Worm (Caenorhabditis elegans) whole organism, early embryonic: ENCODE data around the gene C43D7.4.

Experiments used
- B0310.2 ChIP-seq: sonication (generic microtip); optimal IDR thresholded peaks from 2 replicates; lab custom pipeline; 2016; ENCODE audit warnings: mild to moderate bottlenecking, missing genetic modification characterization, missing compliant biosample characterization
- F13C5.2 ChIP-seq: sonication (generic microtip); optimal IDR thresholded peaks from 2 replicates; lab custom pipeline; 2017; ENCODE audit warnings: mild to moderate bottlenecking, missing genetic modification characterization, inconsistent platforms, missing compliant biosample characterization
- aly-1 ChIP-seq: sonication (generic microtip); optimal IDR thresholded peaks from 2 replicates; lab custom pipeline; 2016; ENCODE audit warnings: missing genetic modification characterization, missing compliant biosample characterization
- ama-1 ChIP-seq: fragments of 150-350 bp; optimal IDR thresholded peaks from 2 replicates; lab custom pipeline; 2014
- ceh-13 ChIP-seq: fragments of 200-800 bp; sonication (Bioruptor generic); optimal IDR thresholded peaks from 2 replicates; lab custom pipeline; 2018; ENCODE audit warnings: mild to moderate bottlenecking, missing genetic modification characterization, missing compliant biosample characterization
- ceh-36 ChIP-seq: sonication (generic microtip); optimal IDR thresholded peaks from 2 replicates; lab custom pipeline; 2016; ENCODE audit warnings: missing genetic modification characterization, inconsistent platforms, missing compliant biosample characterization
- ets-7 ChIP-seq: sonication (generic microtip); optimal IDR thresholded peaks from 2 replicates; lab custom pipeline; 2016; ENCODE audit warnings: missing genotype, missing genetic modification characterization, missing compliant biosample characterization
- flt-1 ChIP-seq: fragments of 200-800 bp; sonication (Bioruptor generic); IDR thresholded peaks from 2 replicates; pipeline ENCODE4 v1.3.6; 2022; ENCODE audit warnings: missing genetic modification characterization, missing compliant biosample characterization
- hmbx-1 ChIP-seq: sonication (generic microtip); optimal IDR thresholded peaks from 2 replicates; lab custom pipeline; 2016; ENCODE audit warnings: mild to moderate bottlenecking, missing genetic modification characterization, missing compliant biosample characterization
- hmg-4 ChIP-seq: fragments of 200-800 bp; sonication (Bioruptor generic); optimal IDR thresholded peaks from 2 replicates; lab custom pipeline; 2018; ENCODE audit warnings: mild to moderate bottlenecking, missing genetic modification characterization, missing compliant biosample characterization
- hnd-1 ChIP-seq: sonication (generic microtip); optimal IDR thresholded peaks from 2 replicates; lab custom pipeline; 2016; ENCODE audit warnings: missing genetic modification characterization, missing compliant biosample characterization
- pes-1 ChIP-seq: fragments of 200-800 bp; sonication (Bioruptor generic); IDR thresholded peaks from 2 replicates; pipeline ENCODE4 v1.3.6; 2022; ENCODE audit warnings: missing genetic modification reagents, missing genetic modification characterization, missing compliant biosample characterization
- scrt-1 ChIP-seq: fragments of 200-800 bp; sonication (Bioruptor generic); IDR thresholded peaks from 2 replicates; pipeline ENCODE4 v1.3.6; 2022; ENCODE audit warnings: missing genetic modification characterization, missing compliant biosample characterization
- sea-1 ChIP-seq: fragments of 200-800 bp; sonication (Bioruptor generic); conservative IDR thresholded peaks from 2 replicates; pipeline ENCODE4 v1.3.6; 2022; ENCODE audit warnings: missing genetic modification characterization, missing compliant biosample characterization
- tbx-11 ChIP-seq: fragments of 200-800 bp; sonication (Bioruptor generic); IDR thresholded peaks from 2 replicates; pipeline ENCODE4 v1.3.6; 2022; ENCODE audit warnings: missing genetic modification characterization, missing compliant biosample characterization
- tbx-37 ChIP-seq: fragments of 200-800 bp; sonication (Bioruptor generic); conservative IDR thresholded peaks from 2 replicates; pipeline ENCODE4 v1.3.6; 2022; ENCODE audit warnings: missing genetic modification reagents, missing genetic modification characterization, missing compliant biosample characterization
- tra-4 ChIP-seq: sonication (generic microtip); optimal IDR thresholded peaks from 2 replicates; lab custom pipeline; 2017; ENCODE audit warnings: missing genetic modification characterization, missing compliant biosample characterization

The C43D7.4 gene

ce11 chrV:19311391-19311790 is 10.9 kb downstream of the C43D7.4 start, which contains the start of gene C43D7.8:
C43D7.8 (minus strand) TSS chrV:19311491.
- TF ChIP-seq tbx-37 (GFP tag; lab: Robert Waterston, UW) (no peak), aly-1 (tag; lab: Kevin White, UChicago) (no peak), tbx-11 (no peak), tra-4 (tag; lab: Kevin White, UChicago) (no peak), scrt-1 (GFP tag; lab: Robert Waterston, UW) (no peak), flt-1 (GFP tag; lab: Robert Waterston, UW) (no peak), ama-1 (lab: Kevin White, UChicago) (no peak), F13C5.2 (tag; lab: Kevin White, UChicago) (no peak), hmbx-1 (tag; lab: Kevin White, UChicago) (no peak), ceh-13 (GFP tag; lab: Kevin White, UChicago) (no peak), ceh-36 (tag; lab: Kevin White, UChicago) (no peak), sea-1 (no peak), hmg-4 (no peak), hnd-1 (tag; lab: Kevin White, UChicago) (no peak)

DNA sequence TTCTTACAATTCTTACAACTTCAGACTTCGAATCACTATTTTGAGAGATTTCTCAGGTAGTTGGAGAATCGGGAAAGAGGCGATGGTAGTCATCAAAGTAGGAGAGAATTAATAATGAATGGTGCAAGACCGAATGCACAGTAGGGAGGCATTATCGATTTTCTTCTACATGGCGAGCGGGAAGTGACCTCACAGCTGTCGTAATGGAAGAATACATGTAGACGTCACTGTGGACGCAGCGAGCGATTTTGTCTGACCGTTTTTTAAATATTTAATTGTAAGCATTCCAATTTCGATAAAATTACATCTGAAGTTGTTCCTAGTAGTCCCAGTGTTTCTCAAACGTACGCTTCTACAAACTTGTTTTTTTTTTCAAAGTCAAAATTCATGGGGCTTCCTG is 12.7 kb downstream of the C43D7.4 start, which contains the start of gene F55C9.11:
Gene F55C9.11 (minus strand): TSS at position 101 of the 400 bp plus-strand sequence.
- no peak for TF ChIP-seq tbx-37 (GFP tag; lab: Robert Waterston, UW)

- TF ChIP-seq hmg-4 (peak; percentile 19), aly-1 (tag; lab: Kevin White, UChicago) (no peak)
Observed at ce11 chrV:19308137-19308536, 14.2 kb downstream of the C43D7.4 start.

ce11 chrV:19306906-19307305 is 15.4 kb downstream of the C43D7.4 start, which contains the start of gene F55C9.15:
F55C9.15 (minus strand) TSS chrV:19307006.
- TF ChIP-seq B0310.2 (tag; lab: Kevin White, UChicago) (no peak), tbx-37 (GFP tag; lab: Robert Waterston, UW) (no peak)

ce11 chrV:19303589-19304174 is 18.6 kb downstream of the C43D7.4 start, which contains the start of the genes fbxb-63 and fbxb-61:
fbxb-63 (minus strand) TSS chrV:19303730.
fbxb-61 (plus strand) TSS chrV:19304124.
- TF ChIP-seq tbx-37 (GFP tag; lab: Robert Waterston, UW) (no peak), flt-1 (GFP tag; lab: Robert Waterston, UW) (no peak), tra-4 (tag; lab: Kevin White, UChicago) (no peak), ets-7 (tag; lab: Kevin White, UChicago) (no peak), hmbx-1 (tag; lab: Kevin White, UChicago) (no peak), aly-1 (tag; lab: Kevin White, UChicago) (no peak), hnd-1 (tag; lab: Kevin White, UChicago) (no peak), sea-1 (no peak), hmg-4 (no peak), ceh-13 (GFP tag; lab: Kevin White, UChicago) (no peak), scrt-1 (GFP tag; lab: Robert Waterston, UW) (no peak), pes-1 (GFP tag; lab: Robert Waterston, UW) (no peak), ama-1 (lab: Kevin White, UChicago) (no peak)

DNA sequence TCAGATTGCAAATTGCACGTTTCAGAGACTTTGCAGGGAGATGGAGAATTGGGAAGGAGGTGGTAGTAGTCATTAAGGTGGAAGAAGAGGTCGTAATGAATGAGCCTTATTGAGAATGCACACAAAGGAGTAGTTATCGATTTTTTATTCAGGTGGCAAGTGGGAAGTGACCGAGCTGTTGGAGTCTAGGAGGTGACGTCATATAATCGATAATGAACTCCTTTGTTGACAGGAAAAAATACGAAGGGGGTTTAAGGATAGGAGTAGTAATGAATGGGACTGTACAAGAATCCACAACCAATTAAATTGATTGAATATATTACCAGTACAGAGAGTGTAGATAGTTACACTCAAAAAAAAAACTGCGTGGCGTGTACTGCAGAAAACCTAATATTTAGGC is 20.4 kb downstream of the C43D7.4 start, which contains the start of gene fbxb-62:
Gene fbxb-62 (minus strand): TSS at position 101 of the 400 bp plus-strand sequence.
- TF ChIP-seq F13C5.2 (tag; lab: Kevin White, UChicago) (no peak), tra-4 (tag; lab: Kevin White, UChicago) (no peak), ama-1 (lab: Kevin White, UChicago) (no peak), ceh-36 (tag; lab: Kevin White, UChicago) (no peak), hnd-1 (tag; lab: Kevin White, UChicago) (no peak), B0310.2 (tag; lab: Kevin White, UChicago) (no peak), scrt-1 (GFP tag; lab: Robert Waterston, UW) (no peak)

DNA sequence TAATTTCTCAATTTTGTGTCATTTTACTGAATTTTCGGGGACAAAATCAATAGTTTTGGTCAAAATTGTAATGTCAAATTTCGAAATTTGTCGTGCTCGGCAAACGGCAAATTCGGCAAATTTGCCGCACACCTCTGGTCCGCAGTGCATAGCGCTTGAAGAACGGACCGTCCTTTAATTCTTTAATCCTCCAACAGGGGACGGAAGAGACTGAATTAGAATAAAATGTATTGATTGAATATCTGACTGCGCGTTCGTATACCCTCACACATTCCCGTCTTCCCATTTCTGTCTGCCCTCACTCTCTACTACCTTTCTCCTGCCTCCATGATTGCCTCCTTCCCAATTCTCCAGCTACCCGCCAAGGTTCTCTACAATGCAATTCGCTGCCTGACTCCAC is 23.0 kb downstream of the C43D7.4 start, which contains the start of gene F55C9.14:
Gene F55C9.14 (plus strand): TSS at position 301 of the 400 bp plus-strand sequence.
- TF ChIP-seq hmg-4 (no peak), hnd-1 (tag; lab: Kevin White, UChicago) (no peak), scrt-1 (GFP tag; lab: Robert Waterston, UW) (no peak), tbx-37 (GFP tag; lab: Robert Waterston, UW) (no peak), sea-1 (no peak), flt-1 (GFP tag; lab: Robert Waterston, UW) (no peak), tra-4 (tag; lab: Kevin White, UChicago) (no peak), hmbx-1 (tag; lab: Kevin White, UChicago) (no peak), B0310.2 (tag; lab: Kevin White, UChicago) (no peak), aly-1 (tag; lab: Kevin White, UChicago) (no peak), ama-1 (lab: Kevin White, UChicago) (no peak), ceh-13 (GFP tag; lab: Kevin White, UChicago) (no peak), tbx-11 (no peak)

DNA sequence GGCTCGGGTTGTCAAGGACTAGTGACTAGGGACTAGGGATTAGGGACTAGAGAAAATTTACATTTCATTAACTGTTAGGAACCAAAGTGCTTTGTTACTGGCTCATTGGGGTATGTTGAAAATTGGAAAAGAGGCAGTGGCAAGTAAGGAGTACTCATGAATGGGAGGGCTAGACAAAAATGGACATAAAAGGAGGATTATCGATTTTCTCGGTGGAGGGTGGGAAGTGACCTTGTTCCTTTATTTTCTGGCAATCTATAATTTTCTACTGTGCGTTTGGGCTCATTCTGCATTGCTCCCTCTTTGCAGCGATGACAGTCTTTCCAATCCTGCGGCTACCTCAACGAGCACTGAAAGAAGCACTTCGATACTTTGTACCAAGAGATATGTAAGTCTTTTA is 24.8 kb downstream of the C43D7.4 start, which contains the start of gene fbxb-60:
Gene fbxb-60 (plus strand): TSS at position 301 of the 400 bp plus-strand sequence.
- TF ChIP-seq tbx-11 (no peak), hmg-4 (no peak), tbx-37 (GFP tag; lab: Robert Waterston, UW) (no peak), B0310.2 (tag; lab: Kevin White, UChicago) (no peak), ama-1 (lab: Kevin White, UChicago) (no peak), ceh-13 (GFP tag; lab: Kevin White, UChicago) (no peak), F13C5.2 (tag; lab: Kevin White, UChicago) (no peak), scrt-1 (GFP tag; lab: Robert Waterston, UW) (no peak)
